Worm (Caenorhabditis elegans): ENCODE measurements around the gene T05A8.6.

- no peak for TF ChIP-seq dao-5 (tag; optimal IDR thresholded peaks at IDR 0.05)
- no peak for TF ChIP-seq him-1 (tag; optimal IDR thresholded peaks at IDR 0.05)
Measured at ce11 chrII:2730647-2731046, 8.9 kb downstream of the T05A8.6 start.
